Fruit fly (Drosophila melanogaster) whole organism, embryonic: ENCODE measurements around the gene CG5665.

Experiments used
- Antp ChIP-seq: fragments of 200-800 bp; sonication (Bioruptor generic); optimal IDR thresholded peaks from 3 replicates; lab custom pipeline; 2016; ENCODE audit warnings: missing biosample characterization, missing genetic modification characterization
- Atf3 ChIP-seq: fragments of 200-800 bp; sonication (Bioruptor generic); optimal IDR thresholded peaks from 3 replicates; lab custom pipeline; 2016; ENCODE audit warnings: missing biosample characterization, missing genetic modification characterization
- BtbVII ChIP-seq: fragments of 200-800 bp; sonication (Bioruptor generic); optimal IDR thresholded peaks from 3 replicates; lab custom pipeline; 2017; ENCODE audit warnings: missing biosample characterization, mild to moderate bottlenecking, missing genetic modification characterization
- CG10147 ChIP-seq: fragments of 200-800 bp; sonication (Bioruptor generic); optimal IDR thresholded peaks from 2 replicates; lab custom pipeline; 2019; ENCODE audit warnings: missing biosample characterization, mild to moderate bottlenecking, missing genetic modification characterization, moderate library complexity
- CG1024 ChIP-seq: fragments of 200-800 bp; sonication (Bioruptor generic); IDR thresholded peaks from 2 replicates; pipeline ENCODE4 v1.3.6; 2022; ENCODE audit warnings: missing biosample characterization, missing genetic modification characterization
- CG10959 ChIP-seq: fragments of 200-800 bp; sonication (Bioruptor generic); IDR thresholded peaks from 2 replicates; pipeline ENCODE4 v1.3.6; 2022; ENCODE audit warnings: missing biosample characterization, missing genetic modification characterization
- CG10979 ChIP-seq: fragments of 200-800 bp; sonication (Bioruptor generic); optimal IDR thresholded peaks from 2 replicates; lab custom pipeline; 2018; ENCODE audit warnings: missing biosample characterization, mild to moderate bottlenecking, missing genetic modification characterization, moderate library complexity
- CG11696 ChIP-seq: fragments of 200-800 bp; sonication (Bioruptor generic); IDR thresholded peaks from 2 replicates; pipeline ENCODE4 v1.3.6; 2022; ENCODE audit warnings: missing biosample characterization, missing genetic modification characterization
- CG11723 ChIP-seq: fragments of 200-800 bp; sonication (Bioruptor generic); optimal IDR thresholded peaks from 2 replicates; lab custom pipeline; 2017; ENCODE audit warnings: missing biosample characterization, mild to moderate bottlenecking, missing genetic modification characterization
- CG12071 ChIP-seq: fragments of 200-800 bp; sonication (Bioruptor generic); optimal IDR thresholded peaks from 3 replicates; lab custom pipeline; 2018; ENCODE audit warnings: missing biosample characterization, mild to moderate bottlenecking, missing genetic modification characterization
- CG13775 ChIP-seq: fragments of 200-800 bp; sonication (Bioruptor generic); optimal IDR thresholded peaks from 3 replicates; lab custom pipeline; 2017; ENCODE audit warnings: missing biosample characterization, mild to moderate bottlenecking, missing genetic modification characterization
- CG13894 ChIP-seq: fragments of 200-800 bp; sonication (Bioruptor generic); optimal IDR thresholded peaks from 3 replicates; lab custom pipeline; 2018; ENCODE audit warnings: missing biosample characterization, mild to moderate bottlenecking, missing genetic modification characterization, moderate library complexity
- CG16779 ChIP-seq: fragments of 200-800 bp; sonication (Bioruptor generic); IDR thresholded peaks from 2 replicates; pipeline ENCODE4 v1.3.6; 2022; ENCODE audit warnings: missing biosample characterization, missing genetic modification characterization
- CG17568 ChIP-seq: fragments of 200-800 bp; sonication (Bioruptor generic); optimal IDR thresholded peaks from 2 replicates; lab custom pipeline; 2018; ENCODE audit warnings: missing biosample characterization, mild to moderate bottlenecking, missing genetic modification characterization, moderate library complexity
- CG18619 ChIP-seq: fragments of 200-800 bp; sonication (Bioruptor generic); optimal IDR thresholded peaks from 3 replicates; lab custom pipeline; 2017; ENCODE audit warnings: missing biosample characterization, mild to moderate bottlenecking, missing genetic modification characterization
- CG2712 ChIP-seq: fragments of 200-800 bp; optimal IDR thresholded peaks from 3 replicates; lab custom pipeline; 2019; ENCODE audit warnings: missing biosample characterization, mild to moderate bottlenecking, missing genetic modification characterization, moderate library complexity
- CG30403 ChIP-seq: fragments of 200-800 bp; sonication (Bioruptor generic); optimal IDR thresholded peaks from 3 replicates; lab custom pipeline; 2016; ENCODE audit warnings: missing biosample characterization, missing genetic modification characterization
- CG42726 ChIP-seq: fragments of 200-800 bp; sonication (Bioruptor generic); IDR thresholded peaks from 2 replicates; pipeline ENCODE4 v1.3.6; 2022; ENCODE audit warnings: missing biosample characterization, missing genetic modification characterization; ENCODE audit not compliant: partially characterized antibody
- CG5953 ChIP-seq: fragments of 200-800 bp; sonication (Bioruptor generic); IDR thresholded peaks from 2 replicates; pipeline ENCODE4 v1.3.6; 2022; ENCODE audit warnings: missing biosample characterization, missing genetic modification characterization
- CG6254 ChIP-seq: fragments of 200-800 bp; sonication (Bioruptor generic); optimal IDR thresholded peaks from 3 replicates; lab custom pipeline; 2017; ENCODE audit warnings: mild to moderate bottlenecking, missing biosample characterization, missing genetic modification reagents, missing genetic modification characterization
- Deaf1 ChIP-seq: fragments of 200-800 bp; optimal IDR thresholded peaks from 3 replicates; lab custom pipeline; 2019; ENCODE audit warnings: missing biosample characterization, mild to moderate bottlenecking, missing genetic modification characterization, moderate library complexity
- E2f1 ChIP-seq: fragments of 200-800 bp; sonication (Bioruptor generic); IDR thresholded peaks from 2 replicates; pipeline ENCODE4 v1.3.6; 2022; ENCODE audit warnings: missing biosample characterization, missing genetic modification characterization
- H2.0 ChIP-seq: fragments of 200-800 bp; sonication (Bioruptor generic); IDR thresholded peaks from 2 replicates; pipeline ENCODE4 v1.3.6; 2022; ENCODE audit warnings: missing biosample characterization, missing genetic modification characterization
- MBD-R2 ChIP-seq: fragments of 200-800 bp; sonication (Bioruptor generic); IDR thresholded peaks from 2 replicates; pipeline ENCODE4 v1.3.6; 2022; ENCODE audit warnings: missing biosample characterization, missing genetic modification characterization
- Mes4 ChIP-seq: fragments of 200-800 bp; sonication (Bioruptor generic); optimal IDR thresholded peaks from 2 replicates; lab custom pipeline; 2016; ENCODE audit warnings: missing biosample characterization, missing genetic modification characterization
- Ravus ChIP-seq: fragments of 200-800 bp; sonication (Bioruptor generic); IDR thresholded peaks from 2 replicates; pipeline ENCODE4 v1.3.6; 2022; ENCODE audit warnings: missing biosample characterization, missing genetic modification characterization
- Sox102F ChIP-seq: fragments of 200-800 bp; sonication (Bioruptor generic); optimal IDR thresholded peaks from 2 replicates; lab custom pipeline; 2018; ENCODE audit warnings: missing biosample characterization, mild to moderate bottlenecking, missing genetic modification characterization, moderate library complexity
- aop ChIP-seq: fragments of 200-800 bp; sonication (Bioruptor generic); IDR thresholded peaks from 2 replicates; pipeline ENCODE4 v1.3.6; 2022; ENCODE audit warnings: missing biosample characterization, missing genetic modification characterization
- bcd ChIP-seq: fragments of 200-800 bp; sonication (Bioruptor generic); optimal IDR thresholded peaks from 2 replicates; lab custom pipeline; 2017; ENCODE audit warnings: missing biosample characterization, mild to moderate bottlenecking, missing genetic modification characterization
- btn ChIP-seq: fragments of 200-800 bp; sonication (Bioruptor generic); optimal IDR thresholded peaks from 2 replicates; lab custom pipeline; 2016; ENCODE audit warnings: missing biosample characterization, missing genetic modification characterization
- cg ChIP-seq: fragments of 200-800 bp; sonication (Bioruptor generic); optimal IDR thresholded peaks from 3 replicates; lab custom pipeline; 2019; ENCODE audit warnings: missing biosample characterization, mild to moderate bottlenecking, missing genetic modification characterization, moderate library complexity
- crol ChIP-seq: fragments of 200-800 bp; sonication (Bioruptor generic); IDR thresholded peaks from 2 replicates; pipeline ENCODE4 v1.3.6; 2022; ENCODE audit warnings: missing biosample characterization, missing genetic modification characterization
- dpn ChIP-seq, 2 experiments: fragments of 200-800 bp; sonication (Bioruptor generic); optimal IDR thresholded peaks; 3 replicates each; lab custom pipeline; 2016; ENCODE audit warnings: missing biosample characterization in 2 of 2, missing genetic modification characterization in 2 of 2
- dysf ChIP-seq: fragments of 200-800 bp; sonication (Bioruptor generic); IDR thresholded peaks from 3 replicates; pipeline ENCODE4 v1.3.6; 2022; ENCODE audit warnings: missing biosample characterization, missing genetic modification characterization
- gce ChIP-seq: fragments of 200-800 bp; sonication (Bioruptor generic); IDR thresholded peaks from 3 replicates; pipeline ENCODE4 v1.3.6; 2022; ENCODE audit warnings: missing biosample characterization, missing genetic modification characterization
- ind ChIP-seq: fragments of 200-800 bp; sonication (Bioruptor generic); optimal IDR thresholded peaks from 3 replicates; lab custom pipeline; 2016; ENCODE audit warnings: missing biosample characterization, missing genetic modification characterization
- lmd ChIP-seq: fragments of 200-800 bp; sonication (Bioruptor generic); IDR thresholded peaks from 2 replicates; pipeline ENCODE4 v1.3.6; 2022; ENCODE audit warnings: missing biosample characterization, missing genetic modification characterization
- mld ChIP-seq: fragments of 200-800 bp; sonication (Bioruptor generic); IDR thresholded peaks from 3 replicates; pipeline ENCODE4 v1.3.6; 2022; ENCODE audit warnings: missing biosample characterization, missing genetic modification characterization; ENCODE audit not compliant: partially characterized antibody
- nom ChIP-seq: fragments of 200-800 bp; sonication (Bioruptor generic); optimal IDR thresholded peaks from 2 replicates; lab custom pipeline; 2017; ENCODE audit warnings: missing biosample characterization, missing genetic modification characterization, mild to moderate bottlenecking, moderate library complexity, missing genetic modification reagents
- oc ChIP-seq: fragments of 200-800 bp; sonication (Bioruptor generic); optimal IDR thresholded peaks from 2 replicates; lab custom pipeline; 2018; ENCODE audit warnings: missing biosample characterization, mild to moderate bottlenecking, missing genetic modification characterization, moderate library complexity
- org-1 ChIP-seq: fragments of 200-800 bp; sonication (Bioruptor generic); optimal IDR thresholded peaks from 2 replicates; lab custom pipeline; 2017; ENCODE audit warnings: missing biosample characterization, missing genetic modification characterization
- salm ChIP-seq: fragments of 200-800 bp; sonication (Bioruptor generic); optimal IDR thresholded peaks from 2 replicates; lab custom pipeline; 2018; ENCODE audit warnings: missing biosample characterization, mild to moderate bottlenecking, missing genetic modification characterization
- sd ChIP-seq: fragments of 200-800 bp; sonication (Bioruptor generic); optimal IDR thresholded peaks from 3 replicates; lab custom pipeline; 2018; ENCODE audit warnings: missing biosample characterization, mild to moderate bottlenecking, missing genetic modification characterization, moderate library complexity
- seq ChIP-seq: fragments of 200-800 bp; sonication (Bioruptor generic); IDR thresholded peaks from 2 replicates; pipeline ENCODE4 v1.3.6; 2022; ENCODE audit warnings: missing biosample characterization, missing genetic modification characterization
- sisA ChIP-seq: fragments of 200-800 bp; sonication (Bioruptor generic); IDR thresholded peaks from 2 replicates; pipeline ENCODE4 v1.3.6; 2022; ENCODE audit warnings: missing biosample characterization, missing genetic modification characterization
- ssp ChIP-seq: fragments of 200-800 bp; sonication (Bioruptor generic); IDR thresholded peaks from 2 replicates; pipeline ENCODE4 v1.3.6; 2022; ENCODE audit warnings: missing biosample characterization, missing genetic modification characterization
- stwl ChIP-seq: fragments of 200-800 bp; sonication (Bioruptor generic); optimal IDR thresholded peaks from 3 replicates; lab custom pipeline; 2018; ENCODE audit warnings: missing biosample characterization, mild to moderate bottlenecking, missing genetic modification characterization, moderate library complexity
- tin ChIP-seq: fragments of 200-800 bp; sonication (Bioruptor generic); optimal IDR thresholded peaks from 3 replicates; lab custom pipeline; 2016; ENCODE audit warnings: missing biosample characterization, missing genetic modification characterization
- unpg ChIP-seq: fragments of 200-800 bp; sonication (Bioruptor generic); optimal IDR thresholded peaks from 3 replicates; lab custom pipeline; 2018; ENCODE audit warnings: missing biosample characterization, mild to moderate bottlenecking, missing genetic modification characterization, moderate library complexity
- zen2 ChIP-seq: fragments of 200-800 bp; sonication (Bioruptor generic); IDR thresholded peaks from 3 replicates; pipeline ENCODE4 v1.3.6; 2022; ENCODE audit warnings: missing biosample characterization, missing genetic modification characterization; ENCODE audit not compliant: partially characterized antibody

CG5665 gene

dm6 chr3L:20399550-20400109, 41.3 kb downstream of the CG5665 start (continued):
- TF ChIP-seq unpg (GFP tag; lab: Kevin White, UChicago) (peak; percentile 88), nom (GFP tag; lab: Kevin White, UChicago) (peak; percentile 78), CG2712 (tag; lab: Kevin White, UChicago) (peak; percentile 90), salm (peak; percentile 73), zen2 (GFP tag; lab: Robert Waterston, UW) (no peak), H2.0 (GFP tag; lab: Robert Waterston, UW) (peak; percentile 77), dysf (GFP tag; lab: Robert Waterston, UW) (peak; percentile 92), Ravus (peak; percentile 20), stwl (tag; lab: Kevin White, UChicago) (no peak), Sox102F (GFP tag; lab: Kevin White, UChicago) (peak; percentile 92), crol (no peak), CG16779 (GFP tag; lab: Robert Waterston, UW) (peak; percentile 66), Atf3 (GFP tag; lab: Kevin White, UChicago) (peak; percentile 69), CG13775 (GFP tag; lab: Kevin White, UChicago) (peak; percentile 87), CG13894 (tag; lab: Kevin White, UChicago) (peak; percentile 79), Mes4 (GFP tag; lab: Kevin White, UChicago) (peak; percentile 62), CG1024 (0 out of 2 replicates have a peak, but pooled peaks have one; percentile 50), aop (GFP tag; lab: Robert Waterston, UW) (no peak; the same call in 1 of the 2 replicates), CG6254 (GFP tag; lab: Kevin White, UChicago) (peak; percentile 55), seq (GFP tag; lab: Robert Waterston, UW) (peak; percentile 84), CG10959 (GFP tag; lab: Robert Waterston, UW) (peak; percentile 44; the same call in 1 of the 2 replicates), CG12071 (GFP tag; lab: Kevin White, UChicago) (peak; percentile 77), CG11723 (GFP tag; lab: Kevin White, UChicago) (peak; percentile 80), Antp (peak; percentile 77), CG10147 (peak; percentile 76), E2f1 (GFP tag; lab: Robert Waterston, UW) (peak; percentile 84), CG5953 (GFP tag; lab: Robert Waterston, UW) (peak; percentile 68), sisA (GFP tag; lab: Robert Waterston, UW) (peak; percentile 85), ind (GFP tag; lab: Kevin White, UChicago) (peak; percentile 88), CG42726 (no peak), CG17568 (peak; percentile 83), bcd (GFP tag; lab: Kevin White, UChicago) (peak; percentile 87), BtbVII (GFP tag; lab: Kevin White, UChicago) (peak; percentile 78), btn (GFP tag; lab: Kevin White, UChicago) (peak; percentile 45), cg (GFP tag; lab: Kevin White, UChicago) (no peak), CG10979 (peak; percentile 79), sd (tag; lab: Kevin White, UChicago) (peak; percentile 85), tin (GFP tag; lab: Kevin White, UChicago) (peak; percentile 82), mld (no peak), CG30403 (peak; percentile 92), CG11696 (GFP tag; lab: Robert Waterston, UW) (peak; percentile 95), Deaf1 (peak; percentile 73), CG18619 (GFP tag; lab: Kevin White, UChicago) (peak; percentile 89), oc (tag; lab: Kevin White, UChicago) (peak; percentile 85), gce (peak; percentile 69; the same call in 2 of the 3 replicates), org-1 (GFP tag; lab: Kevin White, UChicago) (peak; percentile 82), ssp (GFP tag; lab: Robert Waterston, UW) (peak; percentile 70), lmd (peak; percentile 88), dpn (GFP tag; optimal IDR thresholded peaks at IDR 0.05; lab: Kevin White, UChicago) (peak; percentile 84 to 88), MBD-R2 (peak; percentile 60; the same call in 1 of the 2 replicates)
